Fruit fly (Drosophila melanogaster) whole organism, adult: ENCODE results near the gene NHP2.
A peak's percentile ranks its signal among the peaks of the same experiment; 100 is the strongest.

Experiments
- CG11617 ChIP-seq: fragments of 200-800 bp; sonication (Bioruptor generic); optimal IDR thresholded peaks from 2 replicates; lab custom pipeline; 2017; ENCODE audit warnings: mild to moderate bottlenecking, missing biosample characterization, missing genetic modification reagents, missing genetic modification characterization
- CG1620 ChIP-seq: fragments of 200-800 bp; sonication (Bioruptor generic); optimal IDR thresholded peaks from 2 replicates; lab custom pipeline; 2016; ENCODE audit warnings: missing biosample characterization, missing genetic modification characterization
- CG33017 ChIP-seq: fragments of 200-800 bp; sonication (Bioruptor generic); optimal IDR thresholded peaks from 2 replicates; lab custom pipeline; 2018; ENCODE audit warnings: missing biosample characterization, mild to moderate bottlenecking, missing genetic modification characterization, moderate library complexity
- CG5204 ChIP-seq: fragments of 200-800 bp; sonication (Bioruptor generic); optimal IDR thresholded peaks from 2 replicates; lab custom pipeline; 2016; ENCODE audit warnings: missing biosample characterization, missing genetic modification characterization
- CG7045 ChIP-seq: fragments of 200-800 bp; sonication (Bioruptor generic); optimal IDR thresholded peaks from 2 replicates; lab custom pipeline; 2017; ENCODE audit warnings: missing biosample characterization, mild to moderate bottlenecking, missing genetic modification characterization
- Clk ChIP-seq: fragments of 200-800 bp; sonication (Bioruptor generic); optimal IDR thresholded peaks from 2 replicates; lab custom pipeline; 2017; ENCODE audit warnings: missing biosample characterization, missing genetic modification characterization
- Crg-1 ChIP-seq: fragments of 200-800 bp; sonication (Bioruptor generic); optimal IDR thresholded peaks from 2 replicates; lab custom pipeline; 2016; ENCODE audit warnings: missing biosample characterization, missing genetic modification characterization
- Hr96 ChIP-seq: fragments of 200-800 bp; sonication (Bioruptor generic); optimal IDR thresholded peaks from 2 replicates; lab custom pipeline; 2016; ENCODE audit warnings: missing biosample characterization, missing genetic modification characterization
- Mnt ChIP-seq: fragments of 200-800 bp; sonication (Bioruptor generic); optimal IDR thresholded peaks from 2 replicates; lab custom pipeline; 2016; ENCODE audit warnings: missing biosample characterization, mild to moderate bottlenecking, missing genetic modification characterization
- kay ChIP-seq: fragments of 200-800 bp; sonication (Bioruptor generic); peaks from one replicate; lab custom pipeline; 2016; ENCODE audit warnings: missing biosample characterization, missing genetic modification characterization, borderline replicate concordance

DNA sequence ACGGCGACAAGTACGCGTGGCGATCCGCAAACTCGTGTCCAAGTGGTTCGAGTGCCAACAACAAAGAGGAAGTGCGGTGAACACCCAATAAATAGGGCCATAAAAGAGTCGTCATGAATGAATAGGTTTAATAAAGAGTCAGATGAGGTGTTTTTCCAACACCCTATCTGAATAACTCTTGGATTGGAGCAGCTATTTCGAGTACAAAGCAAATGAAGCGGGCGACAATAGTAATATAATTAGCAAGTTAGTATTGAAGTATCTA lies 18.7 kb downstream of the NHP2 start:
- TF ChIP-seq CG7045 (no peak), CG1620 (no peak), Clk (GFP tag; lab: Kevin White, UChicago) (no peak), Hr96 (GFP tag; lab: Kevin White, UChicago) (no peak), CG33017 (peak; percentile 16), CG11617 (no peak), Mnt (GFP tag; lab: Kevin White, UChicago) (peak; percentile 17), CG5204 (GFP tag; lab: Kevin White, UChicago) (no peak), Crg-1 (GFP tag; lab: Kevin White, UChicago) (no peak), kay (GFP tag; lab: Kevin White, UChicago) (no peak)
